Worm (Caenorhabditis elegans): ENCODE measurements around the gene C16A3.2.

- no peak for TF ChIP-seq him-1 (tag; optimal IDR thresholded peaks at IDR 0.05)
- TF ChIP-seq W03F9.2 (tag; optimal IDR thresholded peaks at IDR 0.05) = no peak
Measured at ce11 chrIII:6402346-6402745, 12.7 kb downstream of the C16A3.2 start.
